Fruit fly (Drosophila melanogaster): ENCODE results near the gene GILT1.

Gene GILT1

dm6 chr3R:13382656-13383142, 19.0 kb downstream of the GILT1 start (continued):
- peak; percentile 16 for TF ChIP-seq CG18619 (GFP tag; optimal IDR thresholded peaks at IDR 0.05)
- no peak for TF ChIP-seq CG8359 (GFP tag; optimal IDR thresholded peaks at IDR 0.05; ENCODE audit: borderline replicate concordance)
- no peak for TF ChIP-seq CG4730 (GFP tag; IDR thresholded peaks at IDR 0.05)
- TF ChIP-seq CG34422 (GFP tag; IDR thresholded peaks at IDR 0.05), result peak; percentile 48; the same call in 1 of the 3 replicates
- no peak for TF ChIP-seq CG6813 (GFP tag; optimal IDR thresholded peaks at IDR 0.05)
- TF ChIP-seq Meics (GFP tag; optimal IDR thresholded peaks at IDR 0.05), result no peak
- peak; percentile 42; the same call in 1 of the 2 replicates for TF ChIP-seq bowl (GFP tag; IDR thresholded peaks at IDR 0.05)
- TF ChIP-seq twi (tag; optimal IDR thresholded peaks at IDR 0.05), result peak; percentile 1
- TF ChIP-seq Bteb2 (GFP tag; optimal IDR thresholded peaks at IDR 0.05), result peak; percentile 7
- no peak for TF ChIP-seq CG15073 (GFP tag; optimal IDR thresholded peaks at IDR 0.05)
- no peak for TF ChIP-seq CG8281 (tag; optimal IDR thresholded peaks at IDR 0.05)
- TF ChIP-seq Fer3 (tag; optimal IDR thresholded peaks at IDR 0.05), result peak; percentile 5
- TF ChIP-seq CG9932 (GFP tag; IDR thresholded peaks at IDR 0.05), result peak; percentile 39; the same call in 1 of the 2 replicates
- TF ChIP-seq Nf-YB (GFP tag; optimal IDR thresholded peaks at IDR 0.05), result no peak
- TF ChIP-seq CG17359 (tag; optimal IDR thresholded peaks at IDR 0.05), result no peak
- TF ChIP-seq shn (GFP tag; optimal IDR thresholded peaks at IDR 0.05), result peak; percentile 20
- peak; percentile 33; the same call in 1 of the 3 replicates for TF ChIP-seq row (GFP tag; IDR thresholded peaks at IDR 0.05)
- no peak for TF ChIP-seq usp (GFP tag; optimal IDR thresholded peaks at IDR 0.05)
- TF ChIP-seq CrebB (tag; optimal IDR thresholded peaks at IDR 0.05), result no peak
- TF ChIP-seq phol (tag; optimal IDR thresholded peaks at IDR 0.05), result no peak
- no peak for TF ChIP-seq CG3407 (GFP tag; optimal IDR thresholded peaks at IDR 0.05)
- peak; percentile 46; the same call in 1 of the 2 replicates for TF ChIP-seq Rfx (GFP tag; IDR thresholded peaks at IDR 0.05)
- TF ChIP-seq slbo (GFP tag; IDR thresholded peaks at IDR 0.05), result peak; percentile 58
- TF ChIP-seq CkIIα-i1 (GFP tag; IDR thresholded peaks at IDR 0.05), result no peak
- TF ChIP-seq YL-1 (GFP tag; optimal IDR thresholded peaks at IDR 0.05), result peak; percentile 93
- no peak for TF ChIP-seq disco-r (GFP tag; optimal IDR thresholded peaks at IDR 0.05)
- TF ChIP-seq CG16813 (GFP tag; IDR thresholded peaks at IDR 0.05; ENCODE audit: partially characterized antibody), result 0 out of 3 replicates have a peak, but pooled peaks have one; percentile 30
- TF ChIP-seq CG13624 (GFP tag; optimal IDR thresholded peaks at IDR 0.05), result peak; percentile 26
- TF ChIP-seq CG13894 (tag; optimal IDR thresholded peaks at IDR 0.05), result no peak
- no peak for TF ChIP-seq crc (GFP tag; optimal IDR thresholded peaks at IDR 0.05)
- no peak for TF ChIP-seq HLH4C (GFP tag; IDR thresholded peaks at IDR 0.05; ENCODE audit: partially characterized antibody)
- TF ChIP-seq bigmax (GFP tag; optimal IDR thresholded peaks at IDR 0.05), result no peak
- no peak for TF ChIP-seq cwo (GFP tag; optimal IDR thresholded peaks at IDR 0.05)
- peak; percentile 40 for TF ChIP-seq CG8478 (optimal IDR thresholded peaks at IDR 0.05)
- TF ChIP-seq pb (GFP tag; optimal IDR thresholded peaks at IDR 0.05), result peak; percentile 11
- TF ChIP-seq crol (GFP tag; IDR thresholded peaks at IDR 0.05), result peak; percentile 46; the same call in 1 of the 2 replicates
- no peak for TF ChIP-seq CG10209 (GFP tag; optimal IDR thresholded peaks at IDR 0.05)
- no peak for TF ChIP-seq klu (GFP tag; IDR thresholded peaks at IDR 0.05)
- 0 out of 3 replicates have a peak, but pooled peaks have one; percentile 13 for TF ChIP-seq CG6791 (GFP tag; IDR thresholded peaks at IDR 0.05; ENCODE audit: partially characterized antibody)
- TF ChIP-seq Fer2 (tag; optimal IDR thresholded peaks at IDR 0.05), result no peak
- peak; percentile 32 for TF ChIP-seq CG3281 (GFP tag; optimal IDR thresholded peaks at IDR 0.05)
- TF ChIP-seq PHDP (tag; optimal IDR thresholded peaks at IDR 0.05), result peak; percentile 43
- peak; percentile 3 for TF ChIP-seq Max (GFP tag; optimal IDR thresholded peaks at IDR 0.05)
- peak; percentile 46 for TF ChIP-seq mam (GFP tag; optimal IDR thresholded peaks at IDR 0.05)
